Worm (Caenorhabditis elegans): ENCODE results near the gene dct-15.
A peak's percentile ranks its signal among the peaks of the same experiment; 100 is the strongest.

Gene dct-15

DNA sequence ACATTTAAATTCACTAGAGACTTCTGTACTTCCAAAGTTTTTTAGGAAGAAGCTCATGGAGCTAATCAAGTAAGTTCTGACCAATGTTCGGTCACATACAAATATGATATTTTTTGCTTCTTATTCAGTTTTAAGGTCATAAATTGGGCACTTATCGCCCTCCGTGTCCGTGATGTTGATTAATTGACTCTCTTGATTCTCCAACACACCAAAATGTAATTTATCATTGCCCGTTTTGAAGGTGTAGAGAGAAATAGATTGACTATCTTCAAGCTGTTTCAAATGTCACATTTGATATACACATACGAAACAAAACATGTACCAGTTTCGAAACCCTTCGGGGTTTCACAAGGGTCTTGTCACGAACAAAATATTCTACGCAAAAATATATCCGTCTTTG lies 19.8 kb downstream of the dct-15 start:
- TF ChIP-seq nhr-6 (tag; optimal IDR thresholded peaks at IDR 0.05) (no peak), nhr-21 (tag; optimal IDR thresholded peaks at IDR 0.05) (peak; percentile 2), lin-39 (tag; optimal IDR thresholded peaks at IDR 0.05) (peak; percentile 56), lin-13 (GFP tag; optimal IDR thresholded peaks at IDR 0.05) (no peak), ztf-11 (tag; optimal IDR thresholded peaks at IDR 0.05) (no peak), ceh-16 (tag; optimal IDR thresholded peaks at IDR 0.05) (peak; percentile 78), elt-1 (tag; optimal IDR thresholded peaks at IDR 0.05) (no peak), nhr-25 (tag; optimal IDR thresholded peaks at IDR 0.05) (peak; percentile 50)

DNA sequence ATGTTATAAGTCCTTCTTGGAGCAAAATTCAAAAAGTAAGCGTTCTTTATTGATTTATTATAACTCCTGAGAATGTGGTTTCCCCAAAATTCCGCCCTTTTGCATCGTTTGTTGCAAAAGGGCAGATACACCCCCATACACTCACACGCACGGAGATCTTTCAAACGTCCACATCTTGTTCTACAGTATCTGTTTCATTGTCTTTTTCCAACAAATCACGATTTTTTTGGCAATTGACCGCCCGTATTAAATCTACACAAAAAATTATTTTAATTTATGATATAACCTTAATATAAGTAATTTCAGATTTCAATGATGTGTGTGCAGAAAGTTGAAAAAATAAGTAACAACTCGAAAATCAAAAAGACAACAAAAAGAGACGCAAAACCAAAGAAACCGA lies 21.0 kb downstream of the dct-15 start, which contains the start of gene T13F2.4:
TSS of gene T13F2.4 (plus strand) at position 301 of the 400 bp plus-strand sequence.
- TF ChIP-seq lin-13 (GFP tag; optimal IDR thresholded peaks at IDR 0.05): no peak
- TF ChIP-seq crh-2 (tag; optimal IDR thresholded peaks at IDR 0.05): no peak
- no peak for TF ChIP-seq unc-62 (GFP tag; optimal IDR thresholded peaks at IDR 0.05)
- TF ChIP-seq ztf-4 (tag; optimal IDR thresholded peaks at IDR 0.05): no peak
- no peak for TF ChIP-seq nhr-77 (tag; optimal IDR thresholded peaks at IDR 0.05)
- no peak for TF ChIP-seq dmd-4 (tag; optimal IDR thresholded peaks at IDR 0.05)
- TF ChIP-seq mbf-1 (tag; optimal IDR thresholded peaks at IDR 0.05): no peak
- no peak for TF ChIP-seq lin-11 (tag; optimal IDR thresholded peaks at IDR 0.05)
- TF ChIP-seq ztf-1 (GFP tag; conservative IDR thresholded peaks at IDR 0.05): no peak
- TF ChIP-seq mdl-1 (tag; optimal IDR thresholded peaks at IDR 0.05): no peak
- TF ChIP-seq lsy-2 (tag; optimal IDR thresholded peaks at IDR 0.05): no peak
- no peak for TF ChIP-seq egl-27 (tag; optimal IDR thresholded peaks at IDR 0.05)
- TF ChIP-seq ceh-16 (tag; optimal IDR thresholded peaks at IDR 0.05): no peak
- TF ChIP-seq nhr-12 (tag; optimal IDR thresholded peaks at IDR 0.05): no peak
- no peak for TF ChIP-seq elt-1 (tag; optimal IDR thresholded peaks at IDR 0.05)
- TF ChIP-seq sem-4 (tag; optimal IDR thresholded peaks at IDR 0.05): no peak
- no peak for TF ChIP-seq ceh-82 (tag; optimal IDR thresholded peaks at IDR 0.05)
- no peak for TF ChIP-seq ztf-11 (tag; optimal IDR thresholded peaks at IDR 0.05)

DNA sequence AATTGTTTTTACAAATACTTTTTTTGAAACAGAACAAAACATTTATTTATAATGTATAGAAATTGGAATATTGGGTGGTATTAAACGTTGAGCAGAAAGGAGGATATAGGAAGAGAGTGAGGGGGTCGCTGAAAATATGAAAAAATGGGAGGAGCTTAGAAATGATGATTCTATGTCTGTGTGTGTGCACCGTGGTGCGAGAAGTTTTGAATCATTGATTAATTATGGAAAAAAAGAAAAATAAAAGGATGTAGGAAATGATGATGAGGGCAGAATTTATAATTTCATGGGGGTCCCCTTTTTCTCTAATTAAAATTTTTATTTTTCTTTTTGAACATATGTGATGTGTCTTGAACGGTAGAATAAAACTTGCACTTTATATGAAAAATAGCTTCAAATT lies 25.8 kb downstream of the dct-15 start, which contains the start of gene sre-4:
TSS of gene sre-4 (minus strand) at position 101 of the 400 bp plus-strand sequence.
- TF ChIP-seq blmp-1 (tag; optimal IDR thresholded peaks at IDR 0.05; ENCODE audit: insufficient read depth): no peak
- no peak for TF ChIP-seq gmeb-1 (tag; optimal IDR thresholded peaks at IDR 0.05)
- no peak for TF ChIP-seq nhr-10 (tag; optimal IDR thresholded peaks at IDR 0.05)
- no peak for TF ChIP-seq unc-55 (GFP tag; optimal IDR thresholded peaks at IDR 0.05)
- TF ChIP-seq ama-1 (optimal IDR thresholded peaks at IDR 0.05): no peak
- no peak for TF ChIP-seq nhr-11 (tag; optimal IDR thresholded peaks at IDR 0.05)
- no peak for TF ChIP-seq dmd-4 (tag; optimal IDR thresholded peaks at IDR 0.05)
- TF ChIP-seq nhr-6 (tag; optimal IDR thresholded peaks at IDR 0.05): no peak
- no peak for TF ChIP-seq sma-3 (GFP tag; optimal IDR thresholded peaks at IDR 0.05)
- no peak for TF ChIP-seq snpc-4 (tag; optimal IDR thresholded peaks at IDR 0.05)
- TF ChIP-seq F13H6.1 (tag; optimal IDR thresholded peaks at IDR 0.05): no peak
- TF ChIP-seq ceh-16 (tag; optimal IDR thresholded peaks at IDR 0.05): no peak
- TF ChIP-seq elt-3 (tag; optimal IDR thresholded peaks at IDR 0.05): no peak

DNA sequence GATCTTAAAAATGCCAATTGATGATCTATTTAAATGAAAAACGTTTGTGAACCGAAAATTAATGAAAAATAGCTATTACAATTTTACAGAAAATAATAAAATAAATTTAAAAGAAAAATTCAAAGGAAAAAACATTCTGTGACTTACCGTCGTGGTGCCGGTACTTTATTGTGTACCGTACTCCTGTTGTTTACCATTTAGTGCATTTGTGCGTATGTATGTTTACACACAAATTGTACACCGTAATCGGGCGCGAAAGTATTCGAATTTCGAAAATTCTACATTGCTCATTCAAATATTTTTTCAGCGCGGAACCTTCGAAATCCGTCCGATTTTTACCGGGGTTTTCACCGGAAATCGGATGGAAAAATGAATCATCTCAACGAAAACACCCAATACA lies 32.5 kb downstream of the dct-15 start, which contains the start of gene T13F2.6:
TSS of gene T13F2.6 (plus strand) at position 306 of the 400 bp plus-strand sequence.
- TF ChIP-seq ZK546.5 (tag; optimal IDR thresholded peaks at IDR 0.05) (no peak), lsy-2 (tag; optimal IDR thresholded peaks at IDR 0.05) (no peak), Y55F3AM.14 (GFP tag; optimal IDR thresholded peaks at IDR 0.05) (no peak), nhr-11 (tag; optimal IDR thresholded peaks at IDR 0.05) (no peak), dmd-4 (tag; optimal IDR thresholded peaks at IDR 0.05) (no peak), ceh-82 (tag; optimal IDR thresholded peaks at IDR 0.05) (no peak), ztf-1 (GFP tag; conservative IDR thresholded peaks at IDR 0.05) (no peak), nhr-25 (tag; optimal IDR thresholded peaks at IDR 0.05) (no peak), nhr-6 (tag; optimal IDR thresholded peaks at IDR 0.05) (no peak), nhr-21 (tag; optimal IDR thresholded peaks at IDR 0.05) (no peak), lin-39 (tag; optimal IDR thresholded peaks at IDR 0.05) (no peak), peb-1 (tag; optimal IDR thresholded peaks at IDR 0.05) (no peak), mab-5 (tag; optimal IDR thresholded peaks at IDR 0.05) (no peak), ama-1 (optimal IDR thresholded peaks at IDR 0.05) (no peak), mbf-1 (tag; optimal IDR thresholded peaks at IDR 0.05) (no peak)

Data from whole organism, L2 larva.